Worm (Caenorhabditis elegans) whole organism, midembryonic: ENCODE data around the gene dpy-9.
A peak's percentile ranks its signal among the peaks of the same experiment; 100 is the strongest.

Source experiments
- T22C8.4 ChIP-seq: fragments of 200-800 bp; sonication (Bioruptor generic); IDR thresholded peaks from 2 replicates; pipeline ENCODE4 v1.3.6; 2022; ENCODE audit warnings: missing genetic modification characterization, missing compliant biosample characterization
- cog-1 ChIP-seq: sonication (generic microtip); optimal IDR thresholded peaks from 2 replicates; lab custom pipeline; 2016; ENCODE audit warnings: missing genetic modification characterization, missing compliant biosample characterization
- flt-1 ChIP-seq: fragments of 200-800 bp; sonication (Bioruptor generic); IDR thresholded peaks from 2 replicates; pipeline ENCODE4 v1.3.6; 2022; ENCODE audit warnings: missing genetic modification characterization, missing compliant biosample characterization
- klf-2 ChIP-seq: fragments of 200-800 bp; sonication (Bioruptor generic); conservative IDR thresholded peaks from 2 replicates; pipeline ENCODE4 v1.3.6; 2022; ENCODE audit warnings: missing genetic modification reagents, missing genetic modification characterization, missing compliant biosample characterization
- med-1 ChIP-seq: sonication (generic microtip); optimal IDR thresholded peaks from 2 replicates; lab custom pipeline; 2017; ENCODE audit warnings: missing genetic modification characterization, mild to moderate bottlenecking, missing compliant biosample characterization, antibody characterized with exemption, missing genetic modification reagents; ENCODE audit not compliant: insufficient read depth
- ref-1 ChIP-seq: fragments of 200-800 bp; sonication (Bioruptor generic); conservative IDR thresholded peaks from 2 replicates; pipeline ENCODE4 v1.3.6; 2022; ENCODE audit warnings: missing genetic modification reagents, missing genetic modification characterization, missing compliant biosample characterization
- tab-1 ChIP-seq: fragments of 200-800 bp; sonication (Bioruptor generic); IDR thresholded peaks from 2 replicates; pipeline ENCODE4 v1.3.6; 2022; ENCODE audit warnings: missing genetic modification characterization, missing compliant biosample characterization
- ztf-23 ChIP-seq: fragments of 200-800 bp; sonication (Bioruptor generic); IDR thresholded peaks from 2 replicates; pipeline ENCODE4 v1.3.6; 2022; ENCODE audit warnings: missing genetic modification reagents, missing genetic modification characterization, missing compliant biosample characterization
- ztf-29 ChIP-seq: fragments of 200-800 bp; sonication (Bioruptor generic); IDR thresholded peaks from 2 replicates; pipeline ENCODE4 v1.3.6; 2022; ENCODE audit warnings: missing genetic modification reagents, missing genetic modification characterization, missing compliant biosample characterization

dpy-9 gene

DNA sequence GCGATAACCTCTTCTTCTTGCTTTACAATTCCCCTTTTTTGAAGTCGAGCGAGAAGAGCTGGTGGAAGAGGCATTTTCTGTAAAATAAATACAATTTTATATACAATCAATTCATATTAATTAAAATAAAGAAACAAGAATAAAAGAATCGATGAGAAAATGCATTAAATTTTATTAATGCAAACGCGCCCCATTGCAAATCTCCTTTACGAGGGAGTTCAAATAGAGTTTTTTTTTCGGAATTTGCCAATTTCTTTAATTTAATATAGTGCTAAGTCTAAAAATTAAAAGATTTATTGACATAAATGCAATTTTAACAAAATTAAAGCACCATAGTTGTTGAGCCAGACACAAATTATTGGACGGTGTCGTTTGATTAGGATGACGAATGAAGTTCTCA, 2.6 kb upstream of the dpy-9 start, which contains the start of gene pqbp-1.1:
Gene pqbp-1.1 (minus strand): TSS at position 77 of the 400 bp plus-strand sequence.
- TF ChIP-seq med-1 (GFP tag; lab: Kevin White, UChicago) (no peak), ztf-23 (GFP tag; lab: Robert Waterston, UW) (no peak), flt-1 (GFP tag; lab: Robert Waterston, UW) (0 out of 2 replicates have a peak, but pooled peaks have one; percentile 59), ref-1 (GFP tag; lab: Robert Waterston, UW) (no peak), T22C8.4 (GFP tag; lab: Robert Waterston, UW) (peak; percentile 42; the same call in 1 of the 2 replicates), klf-2 (no peak)

DNA sequence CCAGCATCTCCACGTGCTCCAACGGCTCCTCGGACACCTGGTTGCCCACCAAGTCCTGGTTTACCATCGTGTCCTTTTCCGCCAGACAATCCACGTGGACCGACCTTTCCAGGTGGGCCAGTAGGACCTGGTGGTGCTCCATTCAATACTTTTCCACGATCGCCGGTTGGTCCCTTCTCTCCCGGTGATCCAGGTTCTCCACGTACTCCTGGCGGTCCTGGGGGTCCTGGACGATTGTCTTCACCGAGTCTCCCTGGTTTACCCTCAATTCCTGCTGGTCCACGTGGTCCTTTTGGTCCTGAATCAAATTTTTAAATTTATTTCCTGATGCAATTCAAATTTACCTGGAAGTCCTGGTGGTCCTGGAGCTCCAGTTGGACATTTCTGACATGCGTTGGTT, 642 bp downstream of the dpy-9 start:
- no peak for TF ChIP-seq cog-1 (tag; lab: Kevin White, UChicago)
- TF ChIP-seq med-1 (GFP tag; lab: Kevin White, UChicago) = no peak
- no peak for TF ChIP-seq T22C8.4 (GFP tag; lab: Robert Waterston, UW)
- no peak for TF ChIP-seq klf-2
- no peak for TF ChIP-seq flt-1 (GFP tag; lab: Robert Waterston, UW)
- TF ChIP-seq ztf-23 (GFP tag; lab: Robert Waterston, UW) = no peak
- no peak for TF ChIP-seq ztf-29 (GFP tag; lab: Robert Waterston, UW)
- TF ChIP-seq tab-1 (GFP tag; lab: Robert Waterston, UW) = no peak
- TF ChIP-seq ref-1 (GFP tag; lab: Robert Waterston, UW) = no peak

DNA sequence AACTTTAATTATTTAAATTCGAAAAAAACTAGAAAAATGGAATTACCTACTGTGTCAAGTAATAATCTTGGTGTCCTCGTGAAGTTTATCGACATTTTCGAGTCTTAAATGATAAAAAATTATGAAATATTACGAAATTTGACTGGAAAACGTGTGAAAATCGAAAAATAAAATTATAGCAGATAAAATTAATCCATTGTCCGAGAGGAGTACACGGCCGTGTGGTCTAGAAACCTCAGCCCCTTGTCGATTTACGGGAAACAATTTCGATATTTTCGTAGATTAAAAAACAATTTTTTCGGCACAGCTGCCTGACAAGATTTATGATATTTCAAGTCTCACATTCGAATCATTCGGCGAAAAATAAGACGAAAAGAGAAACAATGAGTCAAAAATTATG, 1.9 kb downstream of the dpy-9 start, which contains the start of gene R02D3.8:
Gene R02D3.8 (minus strand): TSS at position 109 of the 400 bp plus-strand sequence.
- TF ChIP-seq cog-1 (tag; lab: Kevin White, UChicago) = no peak
- TF ChIP-seq med-1 (GFP tag; lab: Kevin White, UChicago) = no peak
- TF ChIP-seq T22C8.4 (GFP tag; lab: Robert Waterston, UW) = no peak
- TF ChIP-seq ztf-23 (GFP tag; lab: Robert Waterston, UW) = no peak

DNA sequence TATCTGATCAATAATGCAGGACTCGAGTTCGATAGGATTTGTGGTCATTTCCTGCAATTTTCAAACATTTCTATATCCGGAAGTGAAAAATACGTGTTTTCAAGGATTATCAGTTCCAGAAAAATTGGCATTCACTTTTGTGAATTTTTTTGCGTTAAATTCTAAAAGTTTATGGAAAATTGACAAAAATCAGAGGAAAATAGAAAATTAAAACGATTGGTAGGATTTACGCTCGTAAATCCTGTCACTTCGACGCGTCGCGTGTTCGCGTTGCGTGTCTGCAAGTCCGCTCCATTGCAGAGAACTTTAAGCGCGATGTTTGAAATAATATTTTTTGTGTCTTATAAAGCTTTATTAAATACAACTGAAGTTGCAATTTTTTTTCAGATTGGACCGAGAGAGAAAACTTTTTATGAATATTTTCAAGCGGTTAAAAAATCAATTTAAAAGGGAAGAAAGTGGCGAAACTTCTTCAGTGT, 3.6 kb downstream of the dpy-9 start, which contains the start of gene rcat-1:
Gene rcat-1 (minus strand): TSS at position 51 of the 479 bp plus-strand sequence.
- TF ChIP-seq cog-1 (tag; lab: Kevin White, UChicago) = peak; percentile 63
- TF ChIP-seq med-1 (GFP tag; lab: Kevin White, UChicago) = no peak
- TF ChIP-seq flt-1 (GFP tag; lab: Robert Waterston, UW) = peak; percentile 69
- no peak for TF ChIP-seq T22C8.4 (GFP tag; lab: Robert Waterston, UW)
- TF ChIP-seq ztf-23 (GFP tag; lab: Robert Waterston, UW) = peak; percentile 51; the same call in 1 of the 2 replicates
- TF ChIP-seq klf-2 = no peak
- no peak for TF ChIP-seq tab-1 (GFP tag; lab: Robert Waterston, UW)
- no peak for TF ChIP-seq ref-1 (GFP tag; lab: Robert Waterston, UW)
- no peak for TF ChIP-seq ztf-29 (GFP tag; lab: Robert Waterston, UW)

DNA sequence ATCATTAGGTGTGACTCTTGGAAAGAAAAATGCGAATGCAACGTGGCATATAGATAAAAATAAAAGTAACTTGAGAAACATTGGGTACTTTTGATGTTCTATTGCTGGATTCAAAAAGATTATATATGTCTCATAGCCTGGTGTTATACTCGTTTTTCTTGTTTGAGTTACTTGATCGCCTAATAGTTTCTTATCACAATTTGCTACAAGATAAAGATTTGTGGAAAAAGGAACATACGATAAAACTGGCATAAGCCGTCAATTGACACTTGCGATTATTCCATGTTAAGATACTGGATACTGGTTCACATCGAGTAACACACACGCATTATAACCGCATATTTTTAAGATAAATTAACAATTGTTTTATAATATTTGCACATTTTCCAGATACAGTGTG, 6.5 kb downstream of the dpy-9 start, which contains the start of gene grl-19:
Gene grl-19 (minus strand): TSS at position 101 of the 400 bp plus-strand sequence.
- TF ChIP-seq cog-1 (tag; lab: Kevin White, UChicago) (no peak), ztf-29 (GFP tag; lab: Robert Waterston, UW) (no peak), ztf-23 (GFP tag; lab: Robert Waterston, UW) (no peak), tab-1 (GFP tag; lab: Robert Waterston, UW) (no peak), T22C8.4 (GFP tag; lab: Robert Waterston, UW) (no peak), ref-1 (GFP tag; lab: Robert Waterston, UW) (no peak), klf-2 (no peak), med-1 (GFP tag; lab: Kevin White, UChicago) (no peak), flt-1 (GFP tag; lab: Robert Waterston, UW) (no peak)

ce11 chrIV:247494-247893, 11.5 kb downstream of the dpy-9 start:
- TF ChIP-seq T22C8.4 (GFP tag; lab: Robert Waterston, UW) (no peak), tab-1 (GFP tag; lab: Robert Waterston, UW) (no peak), ztf-29 (GFP tag; lab: Robert Waterston, UW) (no peak)

DNA sequence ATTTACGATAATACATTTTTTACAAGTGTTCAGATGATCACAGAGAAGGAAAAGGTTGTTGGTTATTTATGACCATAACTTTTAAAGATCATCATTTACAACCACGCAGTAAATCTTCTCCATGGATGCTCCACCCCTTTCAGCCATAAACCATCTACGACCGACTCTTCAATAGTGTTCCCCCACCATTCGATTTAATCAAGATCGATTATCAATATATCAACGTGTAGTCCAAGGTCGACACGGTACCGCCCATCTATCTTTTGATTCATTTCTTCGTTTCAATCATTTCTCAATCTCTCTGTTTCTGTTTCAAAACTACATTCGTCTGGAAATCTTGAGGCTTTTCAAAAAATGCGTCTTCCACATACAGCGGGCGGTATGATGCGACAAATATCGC, 14.2 kb downstream of the dpy-9 start, which contains the start of gene aass-1:
Gene aass-1 (plus strand): TSS at position 301 of the 400 bp plus-strand sequence.
- no peak for TF ChIP-seq ref-1 (GFP tag; lab: Robert Waterston, UW)
- no peak for TF ChIP-seq cog-1 (tag; lab: Kevin White, UChicago)
- no peak for TF ChIP-seq flt-1 (GFP tag; lab: Robert Waterston, UW)
- no peak for TF ChIP-seq T22C8.4 (GFP tag; lab: Robert Waterston, UW)
- TF ChIP-seq tab-1 (GFP tag; lab: Robert Waterston, UW) = no peak
- TF ChIP-seq ztf-29 (GFP tag; lab: Robert Waterston, UW) = no peak

ce11 chrIV:244278-244677, 14.7 kb downstream of the dpy-9 start:
- TF ChIP-seq klf-2 (no peak), tab-1 (GFP tag; lab: Robert Waterston, UW) (no peak), cog-1 (tag; lab: Kevin White, UChicago) (no peak), ztf-23 (GFP tag; lab: Robert Waterston, UW) (no peak), ref-1 (GFP tag; lab: Robert Waterston, UW) (no peak), T22C8.4 (GFP tag; lab: Robert Waterston, UW) (no peak), ztf-29 (GFP tag; lab: Robert Waterston, UW) (no peak), flt-1 (GFP tag; lab: Robert Waterston, UW) (no peak), med-1 (GFP tag; lab: Kevin White, UChicago) (no peak)

- TF ChIP-seq klf-2 = no peak
- TF ChIP-seq cog-1 (tag; lab: Kevin White, UChicago) = no peak
- no peak for TF ChIP-seq ztf-23 (GFP tag; lab: Robert Waterston, UW)
- no peak for TF ChIP-seq tab-1 (GFP tag; lab: Robert Waterston, UW)
- no peak for TF ChIP-seq med-1 (GFP tag; lab: Kevin White, UChicago)
- no peak for TF ChIP-seq T22C8.4 (GFP tag; lab: Robert Waterston, UW)
- TF ChIP-seq ztf-29 (GFP tag; lab: Robert Waterston, UW) = no peak
- no peak for TF ChIP-seq flt-1 (GFP tag; lab: Robert Waterston, UW)
- TF ChIP-seq ref-1 (GFP tag; lab: Robert Waterston, UW) = no peak
Measured at ce11 chrIV:240257-240754, 18.7 kb downstream of the dpy-9 start, which contains the start of the genes fnta-1 and cogc-8. Gene fnta-1, minus strand, starts transcription at chrIV:240307. Gene cogc-8, plus strand, starts transcription at chrIV:240451.
